Fruit fly (Drosophila melanogaster): ENCODE results near the gene CG4962.

DNA sequence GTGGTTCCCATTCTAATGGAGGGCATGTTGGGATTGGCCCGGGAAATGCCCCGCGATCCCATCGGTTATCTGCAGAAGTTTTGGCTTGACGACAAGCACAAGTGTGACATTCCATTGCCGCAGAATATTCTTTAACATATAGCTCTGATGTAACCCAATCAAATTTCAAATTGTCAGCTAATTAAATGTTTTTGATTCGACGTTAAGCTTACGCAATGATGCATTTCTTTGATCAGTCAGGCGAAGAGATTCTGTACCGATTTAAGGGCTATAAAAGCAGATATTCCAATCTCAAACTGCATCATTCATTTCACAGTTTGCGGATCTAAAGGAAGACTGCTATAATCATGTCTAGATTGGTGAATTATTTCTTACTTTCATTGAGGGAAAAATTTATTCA is 36.3 kb upstream of the CG4962 start, which contains the start of gene retinin:
- TF ChIP-seq CG8478 (optimal IDR thresholded peaks at IDR 0.05) (no peak), CTCF (optimal IDR thresholded peaks at IDR 0.05) (no peak)

All from S2 (cell line).